Worm (Caenorhabditis elegans) whole organism, L3 larva: ENCODE data around the gene dmd-10.

Experiments
- ama-1 ChIP-seq: fragments of 150-350 bp; optimal IDR thresholded peaks from 2 replicates; lab custom pipeline; 2018
- ceh-82 ChIP-seq: fragments of 150-350 bp; optimal IDR thresholded peaks from 2 replicates; lab custom pipeline; 2014; ENCODE audit warnings: missing biosample characterization, missing genetic modification characterization
- ceh-9 ChIP-seq: sonication (generic microtip); optimal IDR thresholded peaks from 2 replicates; lab custom pipeline; 2018; ENCODE audit warnings: missing biosample characterization, missing genetic modification characterization
- lin-15B ChIP-seq: fragments of 150-350 bp; optimal IDR thresholded peaks from 2 replicates; lab custom pipeline; 2014; ENCODE audit warnings: missing biosample characterization, missing genetic modification characterization
- nhr-12 ChIP-seq: fragments of 150-350 bp; optimal IDR thresholded peaks from 2 replicates; lab custom pipeline; 2014; ENCODE audit warnings: missing biosample characterization, missing genetic modification characterization
- snpc-4 ChIP-seq: fragments of 150-350 bp; optimal IDR thresholded peaks from 2 replicates; lab custom pipeline; 2014; ENCODE audit warnings: missing biosample characterization, missing genetic modification characterization
- unc-39 ChIP-seq: sonication (generic microtip); optimal IDR thresholded peaks from 4 replicates; lab custom pipeline; 2017; ENCODE audit warnings: missing biosample characterization, missing genetic modification characterization
- ztf-11 ChIP-seq: fragments of 150-350 bp; optimal IDR thresholded peaks from 2 replicates; lab custom pipeline; 2014; ENCODE audit warnings: missing biosample characterization, missing genetic modification characterization

- TF ChIP-seq ama-1 (lab: Kevin White, UChicago) (no peak), lin-15B (no peak), unc-39 (tag; lab: Kevin White, UChicago) (no peak), nhr-12 (tag; lab: Kevin White, UChicago) (no peak), snpc-4 (no peak), ceh-82 (tag; lab: Kevin White, UChicago) (no peak), ceh-9 (no peak), ztf-11 (tag; lab: Kevin White, UChicago) (no peak)
Observed at ce11 chrV:13206514-13206913, 29.9 kb downstream of the dmd-10 start.
